Fruit fly (Drosophila melanogaster): Measurements from ENCODE around the gene Smvt.

The Smvt gene

dm6 chr3R:31768198-31768597 is 6.8 kb upstream of the Smvt start:
- TF ChIP-seq ttk (optimal IDR thresholded peaks at IDR 0.05) (no peak), insv (optimal IDR thresholded peaks at IDR 0.05) (no peak)

- TF ChIP-seq h (optimal IDR thresholded peaks at IDR 0.05), result no peak
- TF ChIP-seq insv (optimal IDR thresholded peaks at IDR 0.05), result no peak
- TF ChIP-seq Myc (optimal IDR thresholded peaks at IDR 0.05), result no peak
- TF ChIP-seq psq (optimal IDR thresholded peaks at IDR 0.05), result no peak
- TF ChIP-seq ttk (optimal IDR thresholded peaks at IDR 0.05), result no peak
- no peak for TF ChIP-seq Sin3A (optimal IDR thresholded peaks at IDR 0.05)
These were observed 6.1 kb upstream of the Smvt start for dm6 chr3R:31767528-31767927.

dm6 chr3R:31765145-31765544 is 3.8 kb upstream of the Smvt start:
- TF ChIP-seq ttk (optimal IDR thresholded peaks at IDR 0.05), result no peak
- no peak for TF ChIP-seq insv (optimal IDR thresholded peaks at IDR 0.05)
- TF ChIP-seq Sin3A (optimal IDR thresholded peaks at IDR 0.05), result no peak
- TF ChIP-seq h (optimal IDR thresholded peaks at IDR 0.05), result no peak
- TF ChIP-seq psq (optimal IDR thresholded peaks at IDR 0.05), result no peak
- TF ChIP-seq Myc (optimal IDR thresholded peaks at IDR 0.05), result no peak

- TF ChIP-seq Sin3A (optimal IDR thresholded peaks at IDR 0.05) (no peak), insv (optimal IDR thresholded peaks at IDR 0.05) (no peak), ttk (optimal IDR thresholded peaks at IDR 0.05) (no peak), psq (optimal IDR thresholded peaks at IDR 0.05) (no peak), h (optimal IDR thresholded peaks at IDR 0.05) (no peak), Myc (optimal IDR thresholded peaks at IDR 0.05) (no peak)
These were observed 3.3 kb upstream of the Smvt start, which contains the start of gene CG2150 for dm6 chr3R:31764672-31765071. TSS of gene CG2150 (minus strand) at chr3R:31764772.

- no peak for TF ChIP-seq ttk (optimal IDR thresholded peaks at IDR 0.05)
- TF ChIP-seq psq (optimal IDR thresholded peaks at IDR 0.05), result no peak
- no peak for TF ChIP-seq insv (optimal IDR thresholded peaks at IDR 0.05)
- no peak for TF ChIP-seq Myc (optimal IDR thresholded peaks at IDR 0.05)
- no peak for TF ChIP-seq Sin3A (optimal IDR thresholded peaks at IDR 0.05)
- no peak for TF ChIP-seq h (optimal IDR thresholded peaks at IDR 0.05)
These were observed 1.3 kb upstream of the Smvt start for dm6 chr3R:31762672-31763071.

DNA sequence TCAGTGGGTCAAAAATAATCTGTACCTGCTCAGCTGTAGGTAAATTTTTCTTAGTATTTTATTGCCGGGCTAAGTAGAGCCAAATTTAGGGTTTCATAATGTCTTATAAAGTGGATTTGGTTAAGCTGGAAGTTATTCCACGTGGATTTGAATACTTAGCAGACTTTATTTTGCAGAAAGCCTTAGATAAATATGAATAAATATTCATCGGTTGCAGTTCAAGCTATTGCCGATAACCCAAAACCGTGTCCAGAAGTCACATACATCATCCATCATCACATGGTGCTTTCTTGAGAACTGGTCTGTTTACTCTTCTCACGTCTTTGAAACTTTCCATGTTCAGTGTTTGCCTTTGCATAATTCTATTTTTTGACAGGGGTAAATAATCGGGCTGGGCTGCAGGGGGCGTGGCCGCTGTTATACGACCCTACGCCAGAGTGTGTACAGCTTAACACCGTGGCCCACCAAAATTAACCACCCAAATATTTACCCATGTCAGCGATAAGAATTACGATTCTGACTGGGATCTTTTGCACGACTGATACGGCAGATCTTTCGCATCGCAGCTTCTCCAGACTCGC is 2.7 kb downstream of the Smvt start, which contains the start of gene CG2187:
CG2187 (minus strand) TSS at position 51 of the 581 bp plus-strand sequence.
- TF ChIP-seq ttk (optimal IDR thresholded peaks at IDR 0.05) (no peak), h (optimal IDR thresholded peaks at IDR 0.05) (no peak)

dm6 chr3R:31754605-31755004 is 6.8 kb downstream of the Smvt start, which contains the start of gene salt:
TSS of gene salt (minus strand) at chr3R:31754705.
- TF ChIP-seq ttk (optimal IDR thresholded peaks at IDR 0.05), result no peak
- TF ChIP-seq psq (optimal IDR thresholded peaks at IDR 0.05), result no peak
- no peak for TF ChIP-seq h (optimal IDR thresholded peaks at IDR 0.05)
- no peak for TF ChIP-seq insv (optimal IDR thresholded peaks at IDR 0.05)
- no peak for TF ChIP-seq Myc (optimal IDR thresholded peaks at IDR 0.05)
- TF ChIP-seq Sin3A (optimal IDR thresholded peaks at IDR 0.05), result no peak

DNA sequence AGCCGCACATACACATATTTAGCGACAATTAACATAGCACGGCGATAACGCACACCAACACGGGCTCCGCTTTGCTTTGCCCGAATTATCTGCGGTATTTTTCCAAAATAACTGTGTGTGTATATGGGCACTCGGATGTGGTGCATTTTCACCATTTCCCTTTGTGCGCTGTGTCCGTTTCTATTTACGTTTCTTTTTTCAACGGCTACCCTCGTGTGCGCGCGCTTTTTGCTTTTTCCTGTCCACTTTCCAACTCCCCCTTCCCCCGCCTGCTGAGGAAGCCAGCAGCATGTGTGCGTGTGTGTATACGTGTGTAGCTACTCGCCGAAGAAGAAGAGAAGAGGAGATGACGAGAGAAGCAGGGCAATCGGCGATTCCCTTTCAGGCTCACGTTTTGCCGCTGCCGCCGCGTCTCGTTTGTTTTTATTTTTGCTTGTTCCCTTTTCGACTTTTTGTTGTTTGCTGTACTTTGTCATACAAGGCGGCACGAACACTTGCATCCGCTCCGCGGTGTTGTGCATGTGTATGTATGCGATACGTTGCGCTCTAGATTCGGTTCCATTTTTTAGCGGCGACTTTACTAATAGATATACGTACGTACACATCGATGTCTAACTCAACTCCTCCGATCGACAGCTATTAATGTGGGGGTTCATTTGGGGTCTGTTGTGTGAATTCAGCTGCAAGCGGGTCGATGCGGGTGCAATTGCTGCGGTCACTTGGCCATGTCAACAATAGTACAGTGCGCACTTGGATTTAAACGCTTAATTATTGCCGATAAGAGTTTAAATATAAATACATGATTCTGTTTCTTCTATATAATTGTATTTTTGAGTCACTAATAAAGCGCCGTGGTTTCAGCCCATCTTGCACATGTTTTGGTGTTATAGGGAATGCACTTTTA is 13.0 kb downstream of the Smvt start:
- TF ChIP-seq h (optimal IDR thresholded peaks at IDR 0.05) (no peak), psq (optimal IDR thresholded peaks at IDR 0.05) (peak; percentile 75)

DNA sequence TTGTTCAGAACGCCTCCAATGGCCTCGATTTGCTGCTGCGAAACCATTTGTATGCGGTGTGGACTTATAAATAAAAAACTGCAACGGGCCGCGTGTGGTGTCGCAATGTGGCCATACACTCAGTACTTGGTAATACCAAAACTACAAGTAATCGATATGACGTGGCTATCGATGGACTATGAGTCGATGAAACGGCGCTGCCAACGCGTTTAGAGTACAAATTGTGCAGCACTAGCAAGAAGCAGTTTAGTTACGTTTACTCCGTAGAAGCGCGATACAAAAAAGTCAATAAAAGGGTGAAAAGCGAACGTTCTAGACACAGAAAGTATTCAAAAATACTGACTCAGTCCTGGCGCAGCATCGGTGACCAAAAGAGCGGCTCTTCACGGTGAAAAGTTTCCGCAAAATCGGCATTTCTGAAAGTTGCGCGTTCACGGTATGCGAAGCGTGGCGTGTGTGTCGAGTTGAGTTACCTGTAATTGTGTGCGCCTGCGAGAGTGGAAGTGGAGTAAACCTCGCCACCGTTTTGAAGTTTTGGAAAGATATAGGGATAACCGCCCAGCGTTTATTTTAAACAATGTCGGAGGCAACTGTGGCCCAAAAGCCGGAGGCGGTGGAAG is 13.8 kb downstream of the Smvt start, which contains the start of the genes nero and CG1910:
nero (minus strand) TSS at position 130 of the 620 bp plus-strand sequence.
CG1910 (plus strand) TSS at position 215 of the 620 bp plus-strand sequence.
- TF ChIP-seq psq (optimal IDR thresholded peaks at IDR 0.05), result no peak

- no peak for TF ChIP-seq Myc (optimal IDR thresholded peaks at IDR 0.05)
- TF ChIP-seq ttk (optimal IDR thresholded peaks at IDR 0.05), result no peak
- TF ChIP-seq psq (optimal IDR thresholded peaks at IDR 0.05), result no peak
- TF ChIP-seq insv (optimal IDR thresholded peaks at IDR 0.05), result no peak
- no peak for TF ChIP-seq h (optimal IDR thresholded peaks at IDR 0.05)
- TF ChIP-seq Sin3A (optimal IDR thresholded peaks at IDR 0.05), result no peak
These were observed 15.7 kb downstream of the Smvt start, which contains the start of gene awd for dm6 chr3R:31745629-31746081. TSS of gene awd (minus strand) at chr3R:31746077.

- TF ChIP-seq Sin3A (optimal IDR thresholded peaks at IDR 0.05) (no peak), h (optimal IDR thresholded peaks at IDR 0.05) (no peak), insv (optimal IDR thresholded peaks at IDR 0.05) (no peak), psq (optimal IDR thresholded peaks at IDR 0.05) (no peak)
These were observed 17.2 kb downstream of the Smvt start, which contains the start of gene CG1896 for dm6 chr3R:31744044-31744652. TSS of gene CG1896 (plus strand) at chr3R:31744282.

dm6 chr3R:31743279-31743678 is 18.1 kb downstream of the Smvt start, which contains the start of gene Tbca:
TSS of gene Tbca (plus strand) at chr3R:31743490.
- no peak for TF ChIP-seq h (optimal IDR thresholded peaks at IDR 0.05)
- no peak for TF ChIP-seq Sin3A (optimal IDR thresholded peaks at IDR 0.05)
- TF ChIP-seq insv (optimal IDR thresholded peaks at IDR 0.05), result no peak
- no peak for TF ChIP-seq psq (optimal IDR thresholded peaks at IDR 0.05)
- TF ChIP-seq Myc (optimal IDR thresholded peaks at IDR 0.05), result no peak
- no peak for TF ChIP-seq ttk (optimal IDR thresholded peaks at IDR 0.05)
